Worm (Caenorhabditis elegans) whole organism, L1 larva: ENCODE data around the gene dcar-1.
"Not testable (repeated sequence)": the region's sequence is repeated elsewhere in the genome, so short reads cannot be mapped to it uniquely, and the experiment has no call there.

Experiments used
- mep-1 ChIP-seq: fragments of 150-350 bp; optimal IDR thresholded peaks from 2 replicates; lab custom pipeline; 2014; ENCODE audit warnings: missing biosample characterization, missing genetic modification characterization
- nhr-76 ChIP-seq: sonication (generic microtip); optimal IDR thresholded peaks from 2 replicates; lab custom pipeline; 2017; ENCODE audit warnings: missing biosample characterization, missing genetic modification characterization
- unc-130 ChIP-seq: fragments of 150-350 bp; optimal IDR thresholded peaks from 2 replicates; lab custom pipeline; 2017; ENCODE audit warnings: missing biosample characterization, missing genetic modification characterization, inconsistent platforms

ce11 chrV:17924095-17925000, 14.2 kb downstream of the dcar-1 start, which contains the start of gene usp-50:
- not testable (repeated sequence) for TF ChIP-seq mep-1, unc-130, nhr-76 (tag; lab: Kevin White, UChicago)
